Fruit fly (Drosophila melanogaster) whole organism, embryonic: Measurements from ENCODE around the gene CG14664.

Experiments
- CG10147 ChIP-seq: fragments of 200-800 bp; sonication (Bioruptor generic); optimal IDR thresholded peaks from 2 replicates; lab custom pipeline; 2019; ENCODE audit warnings: missing biosample characterization, mild to moderate bottlenecking, missing genetic modification characterization, moderate library complexity
- CG10267 ChIP-seq: fragments of 200-800 bp; sonication (Bioruptor generic); optimal IDR thresholded peaks from 2 replicates; lab custom pipeline; 2018; ENCODE audit warnings: missing biosample characterization, mild to moderate bottlenecking, missing genetic modification characterization, moderate library complexity
- CG10274 ChIP-seq: fragments of 200-800 bp; sonication (Bioruptor generic); optimal IDR thresholded peaks from 3 replicates; lab custom pipeline; 2017; ENCODE audit warnings: missing biosample characterization, mild to moderate bottlenecking, missing genetic modification characterization
- CG12219 ChIP-seq: fragments of 200-800 bp; sonication (Bioruptor generic); optimal IDR thresholded peaks from 3 replicates; lab custom pipeline; 2018; ENCODE audit warnings: missing biosample characterization, mild to moderate bottlenecking, missing genetic modification characterization
- CG12299 ChIP-seq: fragments of 200-800 bp; sonication (Bioruptor generic); optimal IDR thresholded peaks from 2 replicates; lab custom pipeline; 2018; ENCODE audit warnings: missing biosample characterization, mild to moderate bottlenecking, missing genetic modification characterization
- CG1233 ChIP-seq: fragments of 200-800 bp; sonication (Bioruptor generic); optimal IDR thresholded peaks from 4 replicates; lab custom pipeline; 2018; ENCODE audit warnings: missing biosample characterization, mild to moderate bottlenecking, missing genetic modification characterization
- CG14014 ChIP-seq: fragments of 200-800 bp; sonication (Bioruptor generic); IDR thresholded peaks from 2 replicates; pipeline ENCODE4 v1.3.6; 2022; ENCODE audit warnings: missing biosample characterization, missing genetic modification characterization
- CG17385 ChIP-seq: fragments of 200-800 bp; sonication (Bioruptor generic); optimal IDR thresholded peaks from 3 replicates; lab custom pipeline; 2018; ENCODE audit warnings: missing biosample characterization, mild to moderate bottlenecking, missing genetic modification characterization
- CG18619 ChIP-seq: fragments of 200-800 bp; sonication (Bioruptor generic); optimal IDR thresholded peaks from 3 replicates; lab custom pipeline; 2017; ENCODE audit warnings: missing biosample characterization, mild to moderate bottlenecking, missing genetic modification characterization
- CG18764 ChIP-seq: fragments of 200-800 bp; sonication (Bioruptor generic); optimal IDR thresholded peaks from 3 replicates; lab custom pipeline; 2016; ENCODE audit warnings: missing biosample characterization, missing genetic modification characterization
- CG42726 ChIP-seq: fragments of 200-800 bp; sonication (Bioruptor generic); IDR thresholded peaks from 2 replicates; pipeline ENCODE4 v1.3.6; 2022; ENCODE audit warnings: missing biosample characterization, missing genetic modification characterization; ENCODE audit not compliant: partially characterized antibody
- CG6654 ChIP-seq: fragments of 200-800 bp; sonication (Bioruptor generic); optimal IDR thresholded peaks from 2 replicates; lab custom pipeline; 2017; ENCODE audit warnings: missing biosample characterization, mild to moderate bottlenecking, missing genetic modification characterization
- CG6791 ChIP-seq: fragments of 200-800 bp; sonication (Bioruptor generic); IDR thresholded peaks from 3 replicates; pipeline ENCODE4 v1.3.6; 2022; ENCODE audit warnings: missing biosample characterization, missing genetic modification characterization; ENCODE audit not compliant: partially characterized antibody
- CG6813 ChIP-seq: fragments of 200-800 bp; sonication (Bioruptor generic); optimal IDR thresholded peaks from 2 replicates; lab custom pipeline; 2017; ENCODE audit warnings: missing biosample characterization, missing genetic modification characterization, mild to moderate bottlenecking, moderate library complexity, missing genetic modification reagents
- CG6854 ChIP-seq: fragments of 200-800 bp; sonication (Bioruptor generic); optimal IDR thresholded peaks from 3 replicates; lab custom pipeline; 2017; ENCODE audit warnings: missing biosample characterization, mild to moderate bottlenecking, missing genetic modification characterization
- CG7271 ChIP-seq: fragments of 200-800 bp; sonication (Bioruptor generic); optimal IDR thresholded peaks from 2 replicates; lab custom pipeline; 2018; ENCODE audit warnings: missing biosample characterization, mild to moderate bottlenecking, missing genetic modification characterization, moderate library complexity
- CG8281 ChIP-seq: fragments of 200-800 bp; sonication (Bioruptor generic); optimal IDR thresholded peaks from 2 replicates; lab custom pipeline; 2018; ENCODE audit warnings: missing biosample characterization, mild to moderate bottlenecking, missing genetic modification characterization, moderate library complexity
- CHES-1-like ChIP-seq: fragments of 200-800 bp; sonication (Bioruptor generic); optimal IDR thresholded peaks from 2 replicates; lab custom pipeline; 2016; ENCODE audit warnings: missing biosample characterization, missing genetic modification characterization
- Camta ChIP-seq: fragments of 200-800 bp; sonication (Bioruptor generic); optimal IDR thresholded peaks from 2 replicates; lab custom pipeline; 2016; ENCODE audit warnings: missing biosample characterization, missing genetic modification characterization
- Hr3 ChIP-seq: fragments of 200-800 bp; sonication (Bioruptor generic); optimal IDR thresholded peaks from 3 replicates; lab custom pipeline; 2016; ENCODE audit warnings: missing biosample characterization, missing genetic modification characterization
- Hr39 ChIP-seq: fragments of >200 bp; optimal IDR thresholded peaks from 2 replicates; lab custom pipeline; 2017
- Hr78 ChIP-seq, 2 experiments: fragments of 200-800 bp in 1 of 2; fragments of >200 bp in 1 of 2; sonication (Bioruptor generic) in 1 of 2; optimal IDR thresholded peaks; 2 replicates each; lab custom pipeline; 2017 to 2019; ENCODE audit warnings: missing biosample characterization in 2 of 2, missing genetic modification characterization in 2 of 2, mild to moderate bottlenecking in 1 of 2, moderate library complexity in 1 of 2
- MESR4 ChIP-seq: fragments of 200-800 bp; sonication (Bioruptor generic); optimal IDR thresholded peaks from 2 replicates; lab custom pipeline; 2018; ENCODE audit warnings: missing biosample characterization, mild to moderate bottlenecking, missing genetic modification characterization, moderate library complexity
- Meics ChIP-seq: fragments of 200-800 bp; sonication (Bioruptor generic); optimal IDR thresholded peaks from 2 replicates; lab custom pipeline; 2017; ENCODE audit warnings: missing biosample characterization, mild to moderate bottlenecking, missing genetic modification characterization
- Nf-YA ChIP-seq: fragments of 200-800 bp; sonication (Bioruptor generic); IDR thresholded peaks from 2 replicates; pipeline ENCODE4 v1.3.6; 2022; ENCODE audit warnings: missing biosample characterization, missing genetic modification characterization
- PHDP ChIP-seq: fragments of 200-800 bp; sonication (Bioruptor generic); optimal IDR thresholded peaks from 3 replicates; lab custom pipeline; 2018; ENCODE audit warnings: missing biosample characterization, mild to moderate bottlenecking, missing genetic modification characterization, moderate library complexity
- Ssrp ChIP-seq: fragments of 200-800 bp; sonication (Bioruptor generic); optimal IDR thresholded peaks from 2 replicates; lab custom pipeline; 2018; ENCODE audit warnings: missing biosample characterization, mild to moderate bottlenecking, missing genetic modification characterization, moderate library complexity
- ase ChIP-seq: fragments of 200-800 bp; sonication (Bioruptor generic); IDR thresholded peaks from 3 replicates; pipeline ENCODE4 v1.3.6; 2022; ENCODE audit warnings: missing biosample characterization, missing genetic modification characterization
- ash1 ChIP-seq: fragments of 200-800 bp; sonication (Bioruptor generic); optimal IDR thresholded peaks from 2 replicates; lab custom pipeline; 2018; ENCODE audit warnings: missing biosample characterization, mild to moderate bottlenecking, missing genetic modification characterization
- az2 ChIP-seq: fragments of 200-800 bp; sonication (Bioruptor generic); optimal IDR thresholded peaks from 3 replicates; lab custom pipeline; 2016; ENCODE audit warnings: missing biosample characterization, missing genetic modification characterization
- bowl ChIP-seq: fragments of 200-800 bp; sonication (Bioruptor generic); IDR thresholded peaks from 2 replicates; pipeline ENCODE4 v1.3.6; 2022; ENCODE audit warnings: missing biosample characterization, missing genetic modification characterization
- corto ChIP-seq: fragments of 200-800 bp; sonication (Bioruptor generic); optimal IDR thresholded peaks from 2 replicates; lab custom pipeline; 2016; ENCODE audit warnings: missing biosample characterization, mild to moderate bottlenecking, missing genetic modification characterization, moderate library complexity
- dysf ChIP-seq: fragments of 200-800 bp; sonication (Bioruptor generic); IDR thresholded peaks from 3 replicates; pipeline ENCODE4 v1.3.6; 2022; ENCODE audit warnings: missing biosample characterization, missing genetic modification characterization
- her ChIP-seq: fragments of 200-800 bp; sonication (Bioruptor generic); optimal IDR thresholded peaks from 2 replicates; lab custom pipeline; 2016; ENCODE audit warnings: missing biosample characterization, missing genetic modification characterization
- kay ChIP-seq: fragments of 200-800 bp; sonication (Bioruptor generic); optimal IDR thresholded peaks from 2 replicates; lab custom pipeline; 2016; ENCODE audit warnings: missing biosample characterization, missing genetic modification characterization
- klu ChIP-seq: fragments of 200-800 bp; sonication (Bioruptor generic); IDR thresholded peaks from 2 replicates; pipeline ENCODE4 v1.3.6; 2022; ENCODE audit warnings: missing biosample characterization, missing genetic modification characterization
- lab ChIP-seq: fragments of 200-800 bp; sonication (Bioruptor generic); optimal IDR thresholded peaks from 3 replicates; lab custom pipeline; 2017; ENCODE audit warnings: missing biosample characterization, missing genetic modification characterization, mild to moderate bottlenecking, moderate library complexity, missing genetic modification reagents
- luna ChIP-seq: fragments of 200-800 bp; sonication (Bioruptor generic); optimal IDR thresholded peaks from 2 replicates; lab custom pipeline; 2016; ENCODE audit warnings: missing biosample characterization, missing genetic modification characterization
- oc ChIP-seq: fragments of 200-800 bp; sonication (Bioruptor generic); optimal IDR thresholded peaks from 2 replicates; lab custom pipeline; 2018; ENCODE audit warnings: missing biosample characterization, mild to moderate bottlenecking, missing genetic modification characterization, moderate library complexity
- peb ChIP-seq: fragments of 200-800 bp; sonication (Bioruptor generic); IDR thresholded peaks from 2 replicates; pipeline ENCODE4 v1.3.6; 2022; ENCODE audit warnings: missing biosample characterization, missing genetic modification characterization
- row ChIP-seq: fragments of 200-800 bp; sonication (Bioruptor generic); IDR thresholded peaks from 3 replicates; pipeline ENCODE4 v1.3.6; 2022; ENCODE audit warnings: missing biosample characterization, missing genetic modification characterization
- sisA ChIP-seq: fragments of 200-800 bp; sonication (Bioruptor generic); IDR thresholded peaks from 2 replicates; pipeline ENCODE4 v1.3.6; 2022; ENCODE audit warnings: missing biosample characterization, missing genetic modification characterization
- slou ChIP-seq: fragments of 200-800 bp; sonication (Bioruptor generic); optimal IDR thresholded peaks from 3 replicates; lab custom pipeline; 2016; ENCODE audit warnings: missing biosample characterization, missing genetic modification characterization
- stwl ChIP-seq: fragments of 200-800 bp; sonication (Bioruptor generic); optimal IDR thresholded peaks from 3 replicates; lab custom pipeline; 2018; ENCODE audit warnings: missing biosample characterization, mild to moderate bottlenecking, missing genetic modification characterization, moderate library complexity
- sug ChIP-seq: fragments of 200-800 bp; optimal IDR thresholded peaks from 2 replicates; lab custom pipeline; 2019; ENCODE audit warnings: missing biosample characterization, mild to moderate bottlenecking, missing genetic modification characterization, moderate library complexity
- tna ChIP-seq: fragments of 200-800 bp; sonication (Bioruptor generic); IDR thresholded peaks from 2 replicates; pipeline ENCODE4 v1.3.6; 2022; ENCODE audit warnings: missing biosample characterization, missing genetic modification characterization; ENCODE audit not compliant: partially characterized antibody
- vfl ChIP-seq: fragments of 200-800 bp; sonication (Bioruptor generic); optimal IDR thresholded peaks from 2 replicates; lab custom pipeline; 2016; ENCODE audit warnings: missing biosample characterization, missing genetic modification characterization
- z ChIP-seq: fragments of 200-800 bp; sonication (Bioruptor generic); IDR thresholded peaks from 3 replicates; pipeline ENCODE4 v1.3.6; 2022; ENCODE audit warnings: missing biosample characterization, missing genetic modification characterization

CG14664 gene

DNA sequence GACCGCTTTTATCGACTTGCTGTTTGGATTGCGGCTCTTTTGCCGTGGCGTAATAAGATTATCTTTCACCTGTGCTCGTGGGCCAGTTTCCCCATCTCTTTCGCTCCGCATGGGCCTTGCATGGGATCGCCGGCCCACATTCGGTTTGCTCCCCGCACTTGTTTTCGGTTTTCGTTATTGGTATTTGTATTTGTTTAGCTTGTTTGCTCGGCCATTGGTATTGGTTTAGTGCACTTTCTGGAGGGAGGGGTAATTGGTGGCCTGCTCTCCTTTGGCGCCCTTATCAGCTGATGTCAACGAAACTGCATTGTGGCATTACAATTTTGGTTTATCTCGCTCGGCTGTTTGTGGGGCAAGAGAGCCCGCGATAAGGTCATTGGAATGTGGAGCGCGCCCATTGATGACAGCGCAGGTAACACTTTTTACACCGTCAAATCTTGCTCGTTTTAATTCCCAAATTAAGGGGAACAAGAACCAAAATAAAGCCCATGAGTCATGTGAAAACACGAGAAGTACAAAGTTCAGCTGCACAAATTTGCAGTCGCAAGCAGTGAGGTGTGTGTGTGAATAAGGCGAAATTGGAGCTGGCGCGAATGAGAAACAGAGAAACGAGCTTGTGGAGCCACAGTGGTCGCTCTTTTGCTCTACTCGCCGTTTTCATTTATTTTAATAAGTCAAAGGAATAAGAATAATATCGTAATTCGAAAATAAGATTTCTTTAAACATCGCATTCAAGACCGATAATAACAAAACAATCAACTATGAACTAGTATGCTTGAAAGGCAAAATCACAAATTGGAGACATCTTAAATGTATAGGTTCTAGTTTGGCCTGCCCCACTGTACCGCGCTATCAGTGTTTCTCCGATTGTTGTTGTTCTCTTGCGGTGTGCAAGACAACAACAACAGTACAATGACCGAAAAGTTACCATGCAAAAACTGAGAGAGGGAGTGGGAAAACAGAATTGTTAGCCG, 8.3 kb upstream of the CG14664 start (continued):
- TF ChIP-seq row (GFP tag; lab: Robert Waterston, UW) (peak; percentile 81), sug (peak; percentile 74), bowl (GFP tag; lab: Robert Waterston, UW) (peak; percentile 88), sisA (GFP tag; lab: Robert Waterston, UW) (peak; percentile 83), CG10147 (GFP tag; lab: Kevin White, UChicago) (peak; percentile 44), dysf (GFP tag; lab: Robert Waterston, UW) (peak; percentile 78), CG18764 (peak; percentile 99), oc (tag; lab: Kevin White, UChicago) (peak; percentile 99), Hr39 (no peak), klu (GFP tag; lab: Robert Waterston, UW) (peak; percentile 51), Hr3 (GFP tag; lab: Kevin White, UChicago) (peak; percentile 94), Camta (GFP tag; lab: Kevin White, UChicago) (peak; percentile 99), CG18619 (GFP tag; lab: Kevin White, UChicago) (peak; percentile 97), slou (GFP tag; lab: Kevin White, UChicago) (peak; percentile 86), CHES-1-like (GFP tag; lab: Kevin White, UChicago) (peak; percentile 98), CG42726 (GFP tag; lab: Robert Waterston, UW) (no peak), CG6791 (GFP tag; lab: Robert Waterston, UW) (no peak), PHDP (tag; lab: Kevin White, UChicago) (peak; percentile 91), CG1233 (GFP tag; lab: Kevin White, UChicago) (peak; percentile 99), Ssrp (tag; lab: Kevin White, UChicago) (peak; percentile 63), CG10274 (peak; percentile 85), az2 (GFP tag; lab: Kevin White, UChicago) (peak; percentile 93), CG17385 (GFP tag; lab: Kevin White, UChicago) (peak; percentile 87), ash1 (GFP tag; lab: Kevin White, UChicago) (peak; percentile 96), CG6654 (GFP tag; lab: Kevin White, UChicago) (peak; percentile 84), CG7271 (tag; lab: Kevin White, UChicago) (peak; percentile 92), CG6813 (GFP tag; lab: Kevin White, UChicago) (peak; percentile 100), her (GFP tag; lab: Kevin White, UChicago) (peak; percentile 96), stwl (tag; lab: Kevin White, UChicago) (peak; percentile 84), CG14014 (GFP tag; lab: Robert Waterston, UW) (peak; percentile 82; the same call in 1 of the 2 replicates), luna (GFP tag; lab: Kevin White, UChicago) (peak; percentile 11), MESR4 (GFP tag; lab: Kevin White, UChicago) (peak; percentile 73), Nf-YA (GFP tag; lab: Robert Waterston, UW) (peak; percentile 97), tna (GFP tag; lab: Robert Waterston, UW) (no peak), CG12299 (peak; percentile 94), Hr78 (GFP tag; optimal IDR thresholded peaks at IDR 0.05; lab: Kevin White, UChicago) (peak in 1 of 2 experiments; percentile 93), vfl (GFP tag; lab: Kevin White, UChicago) (peak; percentile 83), ase (GFP tag; lab: Robert Waterston, UW) (peak; percentile 93), CG10267 (tag; lab: Kevin White, UChicago) (peak; percentile 83), z (GFP tag; lab: Robert Waterston, UW) (peak; percentile 89), Meics (GFP tag; lab: Kevin White, UChicago) (peak; percentile 70), kay (peak; percentile 95), lab (GFP tag; lab: Kevin White, UChicago) (peak; percentile 97), CG12219 (peak; percentile 94), corto (GFP tag; lab: Kevin White, UChicago) (peak; percentile 84), CG6854 (peak; percentile 67), CG8281 (tag; lab: Kevin White, UChicago) (peak; percentile 86), peb (peak; percentile 93)
